Fruit fly (Drosophila melanogaster) whole organism, embryonic: ENCODE results near the gene Cyp4g15.

Source experiments
- Blimp-1 ChIP-seq: fragments of 200-800 bp; sonication (Bioruptor generic); optimal IDR thresholded peaks from 3 replicates; lab custom pipeline; 2018; ENCODE audit warnings: missing biosample characterization, missing genetic modification characterization, mild to moderate bottlenecking, moderate library complexity, missing genetic modification reagents
- CG11093 ChIP-seq: fragments of 200-800 bp; sonication (Bioruptor generic); IDR thresholded peaks from 3 replicates; pipeline ENCODE4 v1.3.6; 2022; ENCODE audit warnings: missing biosample characterization, missing genetic modification characterization
- CG11398 ChIP-seq: fragments of 200-800 bp; sonication (Bioruptor generic); optimal IDR thresholded peaks from 2 replicates; lab custom pipeline; 2016; ENCODE audit warnings: missing biosample characterization, missing genetic modification characterization
- CG32767 ChIP-seq: fragments of 200-800 bp; sonication (Bioruptor generic); IDR thresholded peaks from 2 replicates; pipeline ENCODE4 v1.3.6; 2022; ENCODE audit warnings: missing biosample characterization, missing genetic modification characterization
- CG6654 ChIP-seq: fragments of 200-800 bp; sonication (Bioruptor generic); optimal IDR thresholded peaks from 2 replicates; lab custom pipeline; 2017; ENCODE audit warnings: missing biosample characterization, mild to moderate bottlenecking, missing genetic modification characterization
- Dll ChIP-seq: fragments of 200-800 bp; sonication (Bioruptor generic); IDR thresholded peaks from 4 replicates; pipeline ENCODE4 v1.3.6; 2022; ENCODE audit warnings: missing biosample characterization, missing genetic modification characterization; ENCODE audit not compliant: partially characterized antibody
- Doc2 ChIP-seq: fragments of 200-800 bp; sonication (Bioruptor generic); IDR thresholded peaks from 2 replicates; pipeline ENCODE4 v1.3.6; 2022; ENCODE audit warnings: missing biosample characterization, missing genetic modification characterization
- Eip74EF ChIP-seq, 2 experiments: fragments of 200-800 bp in 1 of 2; fragments of >200 bp in 1 of 2; sonication (Bioruptor generic) in 1 of 2; optimal IDR thresholded peaks; 2 replicates each; lab custom pipeline; 2017 to 2019; ENCODE audit warnings: missing biosample characterization in 2 of 2, missing genetic modification characterization in 2 of 2, mild to moderate bottlenecking in 1 of 2, moderate library complexity in 1 of 2
- H15 ChIP-seq: fragments of 200-800 bp; sonication (Bioruptor generic); IDR thresholded peaks from 3 replicates; pipeline ENCODE4 v1.3.6; 2022; ENCODE audit warnings: missing biosample characterization, missing genetic modification characterization
- HmgZ ChIP-seq: fragments of 200-800 bp; sonication (Bioruptor generic); optimal IDR thresholded peaks from 2 replicates; lab custom pipeline; 2018; ENCODE audit warnings: missing biosample characterization, mild to moderate bottlenecking, missing genetic modification characterization
- MTF-1 ChIP-seq: fragments of 200-800 bp; sonication (Bioruptor generic); optimal IDR thresholded peaks from 2 replicates; lab custom pipeline; 2018; ENCODE audit warnings: missing biosample characterization, mild to moderate bottlenecking, missing genetic modification characterization, borderline replicate concordance
- ap ChIP-seq: fragments of 200-800 bp; sonication (Bioruptor generic); IDR thresholded peaks from 2 replicates; pipeline ENCODE4 v1.3.6; 2022; ENCODE audit warnings: missing biosample characterization, missing genetic modification characterization
- rib ChIP-seq: fragments of 200-800 bp; sonication (Bioruptor generic); IDR thresholded peaks from 2 replicates; pipeline ENCODE4 v1.3.6; 2022; ENCODE audit warnings: missing biosample characterization, missing genetic modification characterization
- tna ChIP-seq: fragments of 200-800 bp; sonication (Bioruptor generic); IDR thresholded peaks from 2 replicates; pipeline ENCODE4 v1.3.6; 2022; ENCODE audit warnings: missing biosample characterization, missing genetic modification characterization; ENCODE audit not compliant: partially characterized antibody

dm6 chrX:11464047-11464446 lies 12.8 kb upstream of the Cyp4g15 start:
- TF ChIP-seq rib (GFP tag; lab: Robert Waterston, UW): no peak
- TF ChIP-seq Doc2 (GFP tag; lab: Robert Waterston, UW): no peak
- no peak for TF ChIP-seq Eip74EF (GFP tag; optimal IDR thresholded peaks at IDR 0.05; lab: Kevin White, UChicago)
- TF ChIP-seq CG6654 (GFP tag; lab: Kevin White, UChicago): no peak
- TF ChIP-seq CG11093: no peak
- TF ChIP-seq Blimp-1 (GFP tag; lab: Kevin White, UChicago): no peak
- no peak for TF ChIP-seq MTF-1 (GFP tag; lab: Kevin White, UChicago)
- no peak for TF ChIP-seq HmgZ
- TF ChIP-seq CG32767 (GFP tag; lab: Robert Waterston, UW): no peak
- TF ChIP-seq Dll (GFP tag; lab: Robert Waterston, UW): no peak
- TF ChIP-seq H15 (GFP tag; lab: Robert Waterston, UW): no peak
- no peak for TF ChIP-seq CG11398 (GFP tag; lab: Kevin White, UChicago)
- TF ChIP-seq tna (GFP tag; lab: Robert Waterston, UW): no peak
- no peak for TF ChIP-seq ap (GFP tag; lab: Robert Waterston, UW)
